Worm (Caenorhabditis elegans) whole organism, L4/young adult: ENCODE measurements around the gene R08E5.1.

Source experiments
- dao-5 ChIP-seq: sonication (generic microtip); optimal IDR thresholded peaks from 2 replicates; lab custom pipeline; 2016; ENCODE audit warnings: missing genotype, missing genetic modification characterization, moderate library complexity, missing compliant biosample characterization
- him-1 ChIP-seq: sonication (generic microtip); optimal IDR thresholded peaks from 2 replicates; lab custom pipeline; 2016; ENCODE audit warnings: missing genotype, missing genetic modification reagents, missing genetic modification characterization, missing compliant biosample characterization

- TF ChIP-seq him-1 (tag; lab: Kevin White, UChicago) (no peak), dao-5 (tag; lab: Kevin White, UChicago) (no peak)
Measured at ce11 chrV:3739302-3739701, 32.0 kb downstream of the R08E5.1 start, which contains the start of gene hpo-36.
